Fruit fly (Drosophila melanogaster) whole organism: ENCODE results near the gene PIG-K.

Experiments used
- Dll ChIP-seq: fragments of >200 bp; optimal IDR thresholded peaks from 2 replicates; lab custom pipeline; 2017
- pan ChIP-seq: fragments of >200 bp; optimal IDR thresholded peaks from 2 replicates; lab custom pipeline; 2017
- psq ChIP-seq: fragments of >200 bp; optimal IDR thresholded peaks from 2 replicates; lab custom pipeline; 2017
- usp ChIP-seq: fragments of >200 bp; optimal IDR thresholded peaks from 2 replicates; lab custom pipeline; 2017; ENCODE audit warnings: missing biosample characterization, missing genetic modification characterization, mixed read lengths

DNA sequence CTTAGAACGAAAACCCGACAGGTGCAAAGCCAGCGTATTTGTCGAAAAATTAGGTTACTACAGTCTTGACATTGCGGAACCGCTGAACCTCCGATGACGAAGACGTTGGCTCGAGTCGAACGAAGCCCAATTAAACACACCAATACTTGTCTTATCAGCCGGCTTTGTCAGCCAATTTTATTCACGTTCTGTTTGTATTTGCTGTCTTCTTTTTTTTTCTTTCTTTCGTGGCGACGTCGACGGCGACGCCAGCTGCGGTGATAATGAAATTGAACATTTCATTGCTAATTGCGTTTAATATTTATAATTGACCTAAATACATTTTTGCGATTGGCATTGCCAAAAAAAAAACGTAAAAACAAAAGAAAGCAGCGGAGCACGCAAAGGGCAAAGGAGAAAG lies 43.7 kb downstream of the PIG-K start:
- no peak for TF ChIP-seq usp (GFP tag; lab: Kevin White, UChicago)
- TF ChIP-seq psq (lab: Kevin White, UChicago), result no peak
- TF ChIP-seq Dll (lab: Kevin White, UChicago), result no peak
- no peak for TF ChIP-seq pan
